Worm (Caenorhabditis elegans): ENCODE data around the gene oac-57.
"Not testable (repeated sequence)": the region's sequence is repeated elsewhere in the genome, so short reads cannot be mapped to it uniquely, and the experiment has no call there.

The oac-57 gene

ce11 chrIV:12330840-12331359 lies 23.3 kb upstream of the oac-57 start, which contains the start of gene ufd-1:
Gene ufd-1 (minus strand): TSS chrIV:12330890.
- TF ChIP-seq tab-1 (GFP tag; IDR thresholded peaks at IDR 0.05) = no peak
- TF ChIP-seq ztf-23 (GFP tag; IDR thresholded peaks at IDR 0.05) = no peak
- no peak for TF ChIP-seq ztf-29 (GFP tag; IDR thresholded peaks at IDR 0.05)
- no peak for TF ChIP-seq flt-1 (GFP tag; IDR thresholded peaks at IDR 0.05)
- no peak for TF ChIP-seq ref-1 (GFP tag; conservative IDR thresholded peaks at IDR 0.05)
- no peak for TF ChIP-seq med-1 (GFP tag; optimal IDR thresholded peaks at IDR 0.05; ENCODE audit: insufficient read depth)
- no peak for TF ChIP-seq cog-1 (tag; optimal IDR thresholded peaks at IDR 0.05)
- no peak for TF ChIP-seq T22C8.4 (GFP tag; IDR thresholded peaks at IDR 0.05)
- no peak for TF ChIP-seq klf-2 (GFP tag; conservative IDR thresholded peaks at IDR 0.05)

- TF ChIP-seq cog-1 (tag; optimal IDR thresholded peaks at IDR 0.05); tab-1 (GFP tag; IDR thresholded peaks at IDR 0.05); ref-1 (GFP tag; conservative IDR thresholded peaks at IDR 0.05): not testable (repeated sequence)
Measured at ce11 chrIV:12326932-12327331, 19.3 kb upstream of the oac-57 start, which contains the start of gene F19B6.3. Gene F19B6.3 (plus strand): TSS chrIV:12327232.

- TF ChIP-seq flt-1 (GFP tag; IDR thresholded peaks at IDR 0.05) (no peak), med-1 (GFP tag; optimal IDR thresholded peaks at IDR 0.05; ENCODE audit: insufficient read depth) (no peak), tab-1 (GFP tag; IDR thresholded peaks at IDR 0.05) (no peak), klf-2 (GFP tag; conservative IDR thresholded peaks at IDR 0.05) (no peak), cog-1 (tag; optimal IDR thresholded peaks at IDR 0.05) (no peak), ztf-23 (GFP tag; IDR thresholded peaks at IDR 0.05) (no peak), ztf-29 (GFP tag; IDR thresholded peaks at IDR 0.05) (no peak), ref-1 (GFP tag; conservative IDR thresholded peaks at IDR 0.05) (no peak), T22C8.4 (GFP tag; IDR thresholded peaks at IDR 0.05) (no peak)
Measured at ce11 chrIV:12311597-12311996, 4.0 kb upstream of the oac-57 start, which contains the start of gene oac-58. Gene oac-58 (minus strand): TSS chrIV:12311697.

ce11 chrIV:12305956-12306355 lies 1.7 kb downstream of the oac-57 start:
- no peak for TF ChIP-seq flt-1 (GFP tag; IDR thresholded peaks at IDR 0.05)
- TF ChIP-seq ref-1 (GFP tag; conservative IDR thresholded peaks at IDR 0.05) = no peak
- no peak for TF ChIP-seq med-1 (GFP tag; optimal IDR thresholded peaks at IDR 0.05; ENCODE audit: insufficient read depth)
- TF ChIP-seq ztf-23 (GFP tag; IDR thresholded peaks at IDR 0.05) = no peak
- no peak for TF ChIP-seq ztf-29 (GFP tag; IDR thresholded peaks at IDR 0.05)
- TF ChIP-seq tab-1 (GFP tag; IDR thresholded peaks at IDR 0.05) = no peak
- TF ChIP-seq T22C8.4 (GFP tag; IDR thresholded peaks at IDR 0.05) = no peak
- TF ChIP-seq klf-2 (GFP tag; conservative IDR thresholded peaks at IDR 0.05) = no peak
- no peak for TF ChIP-seq cog-1 (tag; optimal IDR thresholded peaks at IDR 0.05)

ce11 chrIV:12304750-12305149 lies 2.9 kb downstream of the oac-57 start:
- TF ChIP-seq med-1 (GFP tag; optimal IDR thresholded peaks at IDR 0.05; ENCODE audit: insufficient read depth) = no peak
- no peak for TF ChIP-seq flt-1 (GFP tag; IDR thresholded peaks at IDR 0.05)
- TF ChIP-seq T22C8.4 (GFP tag; IDR thresholded peaks at IDR 0.05) = no peak
- TF ChIP-seq tab-1 (GFP tag; IDR thresholded peaks at IDR 0.05) = no peak
- no peak for TF ChIP-seq cog-1 (tag; optimal IDR thresholded peaks at IDR 0.05)
- no peak for TF ChIP-seq ztf-29 (GFP tag; IDR thresholded peaks at IDR 0.05)
- no peak for TF ChIP-seq ztf-23 (GFP tag; IDR thresholded peaks at IDR 0.05)
- TF ChIP-seq klf-2 (GFP tag; conservative IDR thresholded peaks at IDR 0.05) = no peak
- no peak for TF ChIP-seq ref-1 (GFP tag; conservative IDR thresholded peaks at IDR 0.05)

- TF ChIP-seq ref-1 (GFP tag; conservative IDR thresholded peaks at IDR 0.05) (no peak), tab-1 (GFP tag; IDR thresholded peaks at IDR 0.05) (no peak), flt-1 (GFP tag; IDR thresholded peaks at IDR 0.05) (no peak), ztf-29 (GFP tag; IDR thresholded peaks at IDR 0.05) (no peak), klf-2 (GFP tag; conservative IDR thresholded peaks at IDR 0.05) (no peak), T22C8.4 (GFP tag; IDR thresholded peaks at IDR 0.05) (no peak), med-1 (GFP tag; optimal IDR thresholded peaks at IDR 0.05; ENCODE audit: insufficient read depth) (no peak), ztf-23 (GFP tag; IDR thresholded peaks at IDR 0.05) (no peak), cog-1 (tag; optimal IDR thresholded peaks at IDR 0.05) (no peak)
Measured at ce11 chrIV:12302885-12303284, 4.7 kb downstream of the oac-57 start.

- no peak for TF ChIP-seq T22C8.4 (GFP tag; IDR thresholded peaks at IDR 0.05)
- no peak for TF ChIP-seq flt-1 (GFP tag; IDR thresholded peaks at IDR 0.05)
- TF ChIP-seq cog-1 (tag; optimal IDR thresholded peaks at IDR 0.05) = no peak
- TF ChIP-seq tab-1 (GFP tag; IDR thresholded peaks at IDR 0.05) = no peak
- no peak for TF ChIP-seq ztf-23 (GFP tag; IDR thresholded peaks at IDR 0.05)
- no peak for TF ChIP-seq ztf-29 (GFP tag; IDR thresholded peaks at IDR 0.05)
- no peak for TF ChIP-seq klf-2 (GFP tag; conservative IDR thresholded peaks at IDR 0.05)
- no peak for TF ChIP-seq ref-1 (GFP tag; conservative IDR thresholded peaks at IDR 0.05)
- TF ChIP-seq med-1 (GFP tag; optimal IDR thresholded peaks at IDR 0.05; ENCODE audit: insufficient read depth) = no peak
Measured at ce11 chrIV:12301161-12301560, 6.5 kb downstream of the oac-57 start, which contains the start of gene oac-59. Gene oac-59 (minus strand): TSS chrIV:12301261.

ce11 chrIV:12290744-12291143 lies 16.9 kb downstream of the oac-57 start, which contains the start of gene C42C1.8:
Gene C42C1.8 (plus strand): TSS chrIV:12291044.
- no peak for TF ChIP-seq ztf-23 (GFP tag; IDR thresholded peaks at IDR 0.05)
- TF ChIP-seq ztf-29 (GFP tag; IDR thresholded peaks at IDR 0.05) = no peak
- no peak for TF ChIP-seq cog-1 (tag; optimal IDR thresholded peaks at IDR 0.05)
- TF ChIP-seq ref-1 (GFP tag; conservative IDR thresholded peaks at IDR 0.05) = no peak

- TF ChIP-seq T22C8.4 (GFP tag; IDR thresholded peaks at IDR 0.05) = no peak
- no peak for TF ChIP-seq ztf-29 (GFP tag; IDR thresholded peaks at IDR 0.05)
- TF ChIP-seq klf-2 (GFP tag; conservative IDR thresholded peaks at IDR 0.05) = no peak
Measured at ce11 chrIV:12289149-12289548, 18.5 kb downstream of the oac-57 start, which contains the start of gene C42C1.9. Gene C42C1.9 (plus strand): TSS chrIV:12289449.

ce11 chrIV:12287628-12288027 lies 20.0 kb downstream of the oac-57 start, which contains the start of gene erl-1:
Gene erl-1 (plus strand): TSS chrIV:12287928.
- TF ChIP-seq ztf-23 (GFP tag; IDR thresholded peaks at IDR 0.05) = no peak
- TF ChIP-seq klf-2 (GFP tag; conservative IDR thresholded peaks at IDR 0.05) = no peak
- TF ChIP-seq tab-1 (GFP tag; IDR thresholded peaks at IDR 0.05) = no peak
- TF ChIP-seq cog-1 (tag; optimal IDR thresholded peaks at IDR 0.05) = no peak
- no peak for TF ChIP-seq ztf-29 (GFP tag; IDR thresholded peaks at IDR 0.05)
- TF ChIP-seq T22C8.4 (GFP tag; IDR thresholded peaks at IDR 0.05) = no peak
- no peak for TF ChIP-seq ref-1 (GFP tag; conservative IDR thresholded peaks at IDR 0.05)
- no peak for TF ChIP-seq med-1 (GFP tag; optimal IDR thresholded peaks at IDR 0.05; ENCODE audit: insufficient read depth)
- no peak for TF ChIP-seq flt-1 (GFP tag; IDR thresholded peaks at IDR 0.05)

All from whole organism, midembryonic.